Fruit fly (Drosophila melanogaster) whole organism, embryonic: ENCODE measurements around the gene Lasp.

Experiments used
- Abd-B ChIP-seq: fragments of 200-800 bp; sonication (Bioruptor generic); optimal IDR thresholded peaks from 2 replicates; lab custom pipeline; 2018; ENCODE audit warnings: missing biosample characterization, mild to moderate bottlenecking, missing genetic modification characterization, moderate library complexity
- Atf-2 ChIP-seq: fragments of 200-800 bp; sonication (Bioruptor generic); optimal IDR thresholded peaks from 2 replicates; lab custom pipeline; 2016; ENCODE audit warnings: missing biosample characterization, missing genetic modification characterization
- B-H1 ChIP-seq: fragments of 200-800 bp; sonication (Bioruptor generic); IDR thresholded peaks from 3 replicates; pipeline ENCODE4 v1.3.6; 2022; ENCODE audit warnings: missing biosample characterization, missing genetic modification characterization
- Blimp-1 ChIP-seq: fragments of 200-800 bp; sonication (Bioruptor generic); optimal IDR thresholded peaks from 3 replicates; lab custom pipeline; 2018; ENCODE audit warnings: missing biosample characterization, missing genetic modification characterization, mild to moderate bottlenecking, moderate library complexity, missing genetic modification reagents
- CG10959 ChIP-seq: fragments of 200-800 bp; sonication (Bioruptor generic); IDR thresholded peaks from 2 replicates; pipeline ENCODE4 v1.3.6; 2022; ENCODE audit warnings: missing biosample characterization, missing genetic modification characterization
- CG11456 ChIP-seq: fragments of 200-800 bp; sonication (Bioruptor generic); IDR thresholded peaks from 3 replicates; pipeline ENCODE4 v1.3.6; 2022; ENCODE audit warnings: missing biosample characterization, missing genetic modification characterization
- CG11696 ChIP-seq: fragments of 200-800 bp; sonication (Bioruptor generic); IDR thresholded peaks from 2 replicates; pipeline ENCODE4 v1.3.6; 2022; ENCODE audit warnings: missing biosample characterization, missing genetic modification characterization
- CG11723 ChIP-seq: fragments of 200-800 bp; sonication (Bioruptor generic); optimal IDR thresholded peaks from 2 replicates; lab custom pipeline; 2017; ENCODE audit warnings: missing biosample characterization, mild to moderate bottlenecking, missing genetic modification characterization
- CG12071 ChIP-seq: fragments of 200-800 bp; sonication (Bioruptor generic); optimal IDR thresholded peaks from 3 replicates; lab custom pipeline; 2018; ENCODE audit warnings: missing biosample characterization, mild to moderate bottlenecking, missing genetic modification characterization
- CG14710 ChIP-seq: fragments of 200-800 bp; sonication (Bioruptor generic); optimal IDR thresholded peaks from 3 replicates; lab custom pipeline; 2019; ENCODE audit warnings: missing biosample characterization, mild to moderate bottlenecking, missing genetic modification characterization, moderate library complexity
- CG15269 ChIP-seq: fragments of 200-800 bp; sonication (Bioruptor generic); optimal IDR thresholded peaks from 2 replicates; lab custom pipeline; 2018; ENCODE audit warnings: missing biosample characterization, mild to moderate bottlenecking, missing genetic modification characterization, moderate library complexity
- CG18476 ChIP-seq: fragments of 200-800 bp; sonication (Bioruptor generic); optimal IDR thresholded peaks from 2 replicates; lab custom pipeline; 2016; ENCODE audit warnings: missing biosample characterization, mild to moderate bottlenecking, missing genetic modification characterization
- CG18619 ChIP-seq: fragments of 200-800 bp; sonication (Bioruptor generic); optimal IDR thresholded peaks from 3 replicates; lab custom pipeline; 2017; ENCODE audit warnings: missing biosample characterization, mild to moderate bottlenecking, missing genetic modification characterization
- CG2712 ChIP-seq: fragments of 200-800 bp; optimal IDR thresholded peaks from 3 replicates; lab custom pipeline; 2019; ENCODE audit warnings: missing biosample characterization, mild to moderate bottlenecking, missing genetic modification characterization, moderate library complexity
- CG34224 ChIP-seq: fragments of 200-800 bp; sonication (Bioruptor generic); IDR thresholded peaks from 3 replicates; pipeline ENCODE4 v1.3.6; 2022; ENCODE audit warnings: missing biosample characterization, missing genetic modification characterization; ENCODE audit not compliant: partially characterized antibody
- CG3847 ChIP-seq: fragments of 200-800 bp; sonication (Bioruptor generic); IDR thresholded peaks from 2 replicates; pipeline ENCODE4 v1.3.6; 2022; ENCODE audit warnings: missing biosample characterization, missing genetic modification characterization
- CG3995 ChIP-seq: fragments of 200-800 bp; sonication (Bioruptor generic); optimal IDR thresholded peaks from 3 replicates; lab custom pipeline; 2016; ENCODE audit warnings: missing biosample characterization, missing genetic modification characterization
- CG4282 ChIP-seq: fragments of 200-800 bp; sonication (Bioruptor generic); optimal IDR thresholded peaks from 2 replicates; lab custom pipeline; 2016; ENCODE audit warnings: missing biosample characterization, missing genetic modification characterization
- CHES-1-like ChIP-seq: fragments of 200-800 bp; sonication (Bioruptor generic); optimal IDR thresholded peaks from 2 replicates; lab custom pipeline; 2016; ENCODE audit warnings: missing biosample characterization, missing genetic modification characterization
- D19A ChIP-seq: fragments of 200-800 bp; optimal IDR thresholded peaks from 3 replicates; lab custom pipeline; 2019; ENCODE audit warnings: missing biosample characterization, mild to moderate bottlenecking, missing genetic modification characterization, moderate library complexity
- Deaf1 ChIP-seq: fragments of 200-800 bp; optimal IDR thresholded peaks from 3 replicates; lab custom pipeline; 2019; ENCODE audit warnings: missing biosample characterization, mild to moderate bottlenecking, missing genetic modification characterization, moderate library complexity
- Dfd ChIP-seq, 2 experiments: fragments of >200 bp; optimal IDR thresholded peaks; 2 replicates each; lab custom pipeline; 2017; ENCODE audit warnings: missing biosample characterization in 2 of 2, missing genetic modification characterization in 2 of 2
- Fer3 ChIP-seq: fragments of 200-800 bp; sonication (Bioruptor generic); optimal IDR thresholded peaks from 2 replicates; lab custom pipeline; 2018; ENCODE audit warnings: missing biosample characterization, mild to moderate bottlenecking, missing genetic modification characterization, moderate library complexity
- Max ChIP-seq: fragments of 200-800 bp; sonication (Bioruptor generic); optimal IDR thresholded peaks from 2 replicates; lab custom pipeline; 2016; ENCODE audit warnings: missing biosample characterization, mild to moderate bottlenecking, missing genetic modification characterization
- Med ChIP-seq: fragments of 200-800 bp; sonication (Bioruptor generic); peaks from one replicate; lab custom pipeline; 2016; ENCODE audit warnings: missing biosample characterization, missing genetic modification characterization, mild to moderate bottlenecking, inconsistent platforms, moderate library complexity
- NC2α ChIP-seq: fragments of 200-800 bp; sonication (Bioruptor generic); optimal IDR thresholded peaks from 2 replicates; lab custom pipeline; 2016; ENCODE audit warnings: missing biosample characterization, missing genetic modification characterization
- Oli ChIP-seq: fragments of 200-800 bp; sonication (Bioruptor generic); optimal IDR thresholded peaks from 2 replicates; lab custom pipeline; 2018; ENCODE audit warnings: missing biosample characterization, mild to moderate bottlenecking, missing genetic modification characterization, moderate library complexity
- Poxn ChIP-seq: fragments of 200-800 bp; sonication (Bioruptor generic); IDR thresholded peaks from 2 replicates; pipeline ENCODE4 v1.3.6; 2022; ENCODE audit warnings: missing biosample characterization, missing genetic modification characterization
- Side ChIP-seq: fragments of 200-800 bp; sonication (Bioruptor generic); optimal IDR thresholded peaks from 2 replicates; lab custom pipeline; 2016; ENCODE audit warnings: missing biosample characterization, missing genetic modification characterization
- Tbp ChIP-seq: fragments of >200 bp; optimal IDR thresholded peaks from 2 replicates; lab custom pipeline; 2018; ENCODE audit warnings: missing biosample characterization, missing genetic modification characterization
- bsh ChIP-seq, 2 experiments: fragments of 200-800 bp; sonication (Bioruptor generic); optimal IDR thresholded peaks; 2 replicates each; lab custom pipeline; 2017 to 2018; ENCODE audit warnings: mild to moderate bottlenecking in 2 of 2, missing biosample characterization in 2 of 2, missing genetic modification characterization in 2 of 2, moderate library complexity in 1 of 2
- croc ChIP-seq: fragments of 200-800 bp; sonication (Bioruptor generic); conservative IDR thresholded peaks from 3 replicates; pipeline ENCODE4 v1.3.6; 2022; ENCODE audit warnings: missing biosample characterization, missing genetic modification characterization
- fu2 ChIP-seq: fragments of 200-800 bp; sonication (Bioruptor generic); optimal IDR thresholded peaks from 2 replicates; lab custom pipeline; 2016; ENCODE audit warnings: missing biosample characterization, missing genetic modification characterization
- grn ChIP-seq: fragments of 200-800 bp; sonication (Bioruptor generic); optimal IDR thresholded peaks from 3 replicates; lab custom pipeline; 2017; ENCODE audit warnings: missing biosample characterization, missing genetic modification characterization
- inv ChIP-seq: fragments of 200-800 bp; sonication (Bioruptor generic); IDR thresholded peaks from 2 replicates; pipeline ENCODE4 v1.3.6; 2022; ENCODE audit warnings: missing biosample characterization, missing genetic modification characterization; ENCODE audit not compliant: partially characterized antibody
- jing ChIP-seq: fragments of 200-800 bp; sonication (Bioruptor generic); optimal IDR thresholded peaks from 2 replicates; lab custom pipeline; 2018; ENCODE audit warnings: missing biosample characterization, mild to moderate bottlenecking, missing genetic modification characterization
- mam ChIP-seq: fragments of 200-800 bp; sonication (Bioruptor generic); optimal IDR thresholded peaks from 3 replicates; lab custom pipeline; 2016; ENCODE audit warnings: missing biosample characterization, missing genetic modification characterization
- nau ChIP-seq: fragments of 200-800 bp; sonication (Bioruptor generic); optimal IDR thresholded peaks from 3 replicates; lab custom pipeline; 2017; ENCODE audit warnings: missing biosample characterization, mild to moderate bottlenecking, missing genetic modification characterization, missing genetic modification reagents
- oc ChIP-seq: fragments of 200-800 bp; sonication (Bioruptor generic); optimal IDR thresholded peaks from 2 replicates; lab custom pipeline; 2018; ENCODE audit warnings: missing biosample characterization, mild to moderate bottlenecking, missing genetic modification characterization, moderate library complexity
- org-1 ChIP-seq: fragments of 200-800 bp; sonication (Bioruptor generic); optimal IDR thresholded peaks from 2 replicates; lab custom pipeline; 2017; ENCODE audit warnings: missing biosample characterization, missing genetic modification characterization
- pb ChIP-seq: fragments of 200-800 bp; sonication (Bioruptor generic); optimal IDR thresholded peaks from 3 replicates; lab custom pipeline; 2016; ENCODE audit warnings: missing biosample characterization, missing genetic modification characterization
- row ChIP-seq: fragments of 200-800 bp; sonication (Bioruptor generic); IDR thresholded peaks from 3 replicates; pipeline ENCODE4 v1.3.6; 2022; ENCODE audit warnings: missing biosample characterization, missing genetic modification characterization
- sd ChIP-seq: fragments of 200-800 bp; sonication (Bioruptor generic); optimal IDR thresholded peaks from 3 replicates; lab custom pipeline; 2018; ENCODE audit warnings: missing biosample characterization, mild to moderate bottlenecking, missing genetic modification characterization, moderate library complexity
- stwl ChIP-seq: fragments of 200-800 bp; sonication (Bioruptor generic); optimal IDR thresholded peaks from 3 replicates; lab custom pipeline; 2018; ENCODE audit warnings: missing biosample characterization, mild to moderate bottlenecking, missing genetic modification characterization, moderate library complexity
- vfl ChIP-seq: fragments of 200-800 bp; sonication (Bioruptor generic); optimal IDR thresholded peaks from 2 replicates; lab custom pipeline; 2016; ENCODE audit warnings: missing biosample characterization, missing genetic modification characterization
- zen ChIP-seq: fragments of 200-800 bp; sonication (Bioruptor generic); optimal IDR thresholded peaks from 3 replicates; lab custom pipeline; 2018; ENCODE audit warnings: missing biosample characterization, mild to moderate bottlenecking, missing genetic modification characterization, moderate library complexity

Lasp gene

dm6 chr3L:16659959-16660870, 51.3 kb downstream of the Lasp start (continued):
- TF ChIP-seq stwl (tag; lab: Kevin White, UChicago), result peak; percentile 23
- TF ChIP-seq CG3847 (GFP tag; lab: Robert Waterston, UW), result peak; percentile 95
- TF ChIP-seq Fer3 (tag; lab: Kevin White, UChicago), result peak; percentile 95
- peak; percentile 96 for TF ChIP-seq Abd-B (GFP tag; lab: Kevin White, UChicago)
- peak; percentile 96 for TF ChIP-seq Blimp-1 (GFP tag; lab: Kevin White, UChicago)
- TF ChIP-seq Max, result peak; percentile 98
- TF ChIP-seq Dfd (GFP tag; optimal IDR thresholded peaks at IDR 0.05; lab: Kevin White, UChicago), result no peak
- peak; percentile 81 for TF ChIP-seq pb
- no peak for TF ChIP-seq inv (GFP tag; lab: Robert Waterston, UW)
- peak; percentile 97 for TF ChIP-seq CG15269
- peak; percentile 79 for TF ChIP-seq CHES-1-like (GFP tag; lab: Kevin White, UChicago)

- TF ChIP-seq oc (tag; lab: Kevin White, UChicago) (no peak), Med (GFP tag; lab: Kevin White, UChicago) (peak; percentile 51), CG11696 (GFP tag; lab: Robert Waterston, UW) (peak; percentile 76)
- TF ChIP-seq, all 482 proteins: peak for 2
Observed at dm6 chr3L:16659099-16659498, 52.4 kb downstream of the Lasp start.

DNA sequence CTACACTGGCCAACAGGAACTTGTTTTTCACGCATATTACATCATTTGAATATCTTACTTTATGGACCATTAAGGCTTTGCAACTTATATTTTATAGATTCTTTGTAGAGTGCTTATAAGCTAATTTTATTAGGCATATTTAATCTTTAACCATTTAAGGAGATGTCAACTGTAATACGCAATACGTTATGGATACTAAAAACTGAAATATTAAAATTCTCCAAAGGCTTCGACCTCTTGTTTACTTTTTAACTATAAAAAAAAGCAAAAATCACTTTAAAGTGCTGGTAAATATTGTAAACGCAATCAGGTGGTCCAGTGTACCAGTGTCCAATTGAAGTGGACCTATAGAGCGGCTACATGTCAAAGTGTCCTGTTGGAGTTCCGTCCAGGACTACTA, 54.5 kb downstream of the Lasp start:
- TF ChIP-seq oc (tag; lab: Kevin White, UChicago) (no peak), NC2α (no peak), jing (GFP tag; lab: Kevin White, UChicago) (peak; percentile 7), fu2 (no peak), row (GFP tag; lab: Robert Waterston, UW) (peak; percentile 48), nau (peak; percentile 50), Oli (tag; lab: Kevin White, UChicago) (peak; percentile 55), sd (tag; lab: Kevin White, UChicago) (peak; percentile 15), Poxn (GFP tag; lab: Robert Waterston, UW) (no peak), CG18619 (GFP tag; lab: Kevin White, UChicago) (peak; percentile 9), org-1 (GFP tag; lab: Kevin White, UChicago) (no peak), Tbp (GFP tag; lab: Kevin White, UChicago) (no peak), Side (GFP tag; lab: Kevin White, UChicago) (no peak), bsh (GFP tag; optimal IDR thresholded peaks at IDR 0.05; lab: Kevin White, UChicago) (peak in 1 of 2 experiments; percentile 2), Deaf1 (tag; lab: Kevin White, UChicago) (peak; percentile 11), CG12071 (GFP tag; lab: Kevin White, UChicago) (no peak), CG18476 (peak; percentile 25), CG4282 (GFP tag; lab: Kevin White, UChicago) (no peak), CG34224 (GFP tag; lab: Robert Waterston, UW) (no peak), B-H1 (GFP tag; lab: Robert Waterston, UW) (no peak), CG11723 (GFP tag; lab: Kevin White, UChicago) (no peak), CG2712 (peak; percentile 43), D19A (peak; percentile 35), croc (GFP tag; lab: Robert Waterston, UW) (no peak), mam (GFP tag; lab: Kevin White, UChicago) (peak; percentile 8), vfl (GFP tag; lab: Kevin White, UChicago) (no peak), CG3995 (no peak), CG14710 (peak; percentile 12), CG10959 (GFP tag; lab: Robert Waterston, UW) (no peak), Atf-2 (no peak), zen (no peak), CG11456 (GFP tag; lab: Robert Waterston, UW) (no peak), grn (no peak)
